Worm (Caenorhabditis elegans) whole organism, L4/young adult: ENCODE measurements around the gene mps-1.

Experiments used
- W03F9.2 ChIP-seq: fragments of 150-350 bp; optimal IDR thresholded peaks from 2 replicates; lab custom pipeline; 2014; ENCODE audit warnings: missing biosample characterization, missing genetic modification characterization
- dao-5 ChIP-seq: sonication (generic microtip); optimal IDR thresholded peaks from 2 replicates; lab custom pipeline; 2016; ENCODE audit warnings: missing genotype, missing genetic modification characterization, moderate library complexity, missing compliant biosample characterization

DNA sequence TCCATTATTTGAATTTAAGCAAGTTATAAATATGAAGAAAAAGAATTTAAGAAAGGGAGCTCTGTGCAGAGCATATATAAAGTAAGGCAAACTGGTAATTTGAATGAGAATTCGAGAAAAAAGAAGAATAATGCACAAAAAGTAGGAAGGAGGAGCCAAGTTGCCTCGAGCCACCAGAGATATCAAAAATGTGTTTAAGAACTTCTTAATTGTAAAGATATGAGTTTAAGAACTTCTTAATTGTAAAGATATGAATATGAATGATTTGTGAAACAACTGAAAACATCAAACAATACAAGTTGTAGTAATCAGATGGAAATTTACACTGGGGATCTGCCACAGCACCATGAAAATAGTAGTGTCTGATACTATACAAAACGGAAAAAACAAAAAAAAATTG, 7.3 kb downstream of the mps-1 start, which contains the start of gene F13H8.6:
- TF ChIP-seq W03F9.2 (tag; lab: Kevin White, UChicago) (no peak), dao-5 (no peak)
